Worm (Caenorhabditis elegans) whole organism, young adult: ENCODE data around the gene srg-38.

ENCODE experiments used
- F49E8.2 ChIP-seq: sonication (generic microtip); optimal IDR thresholded peaks from 3 replicates; lab custom pipeline; 2017; ENCODE audit warnings: missing genetic modification characterization, mild to moderate bottlenecking, missing compliant biosample characterization, antibody characterized with exemption, moderate library complexity; ENCODE audit not compliant: insufficient read depth
- ama-1 ChIP-seq, 3 experiments: fragments of 150-350 bp in 1 of 3; sonication (generic microtip) in 2 of 3; optimal IDR thresholded peaks; 2 replicates each; lab custom pipeline; 2014 to 2018; ENCODE audit warnings: missing biosample characterization in 2 of 3, missing genetic modification characterization in 2 of 3, missing genetic modification reagents in 2 of 3
- aptf-2 ChIP-seq: fragments of 200-800 bp; sonication (Bioruptor generic); conservative IDR thresholded peaks from 2 replicates; pipeline ENCODE4 v1.3.6; 2022; ENCODE audit warnings: missing genetic modification reagents, missing genetic modification characterization, missing compliant biosample characterization
- aptf-3 ChIP-seq: fragments of 200-800 bp; sonication (Bioruptor generic); IDR thresholded peaks from 2 replicates; pipeline ENCODE4 v1.3.6; 2022; ENCODE audit warnings: missing genetic modification characterization, missing compliant biosample characterization
- ets-4 ChIP-seq: fragments of 200-800 bp; sonication (Bioruptor generic); optimal IDR thresholded peaks from 2 replicates; lab custom pipeline; 2018; ENCODE audit warnings: mild to moderate bottlenecking, missing genetic modification characterization, missing compliant biosample characterization
- pha-4 ChIP-seq: fragments of 150-350 bp; sonication (generic microtip); optimal IDR thresholded peaks from 2 replicates; lab custom pipeline; 2014; ENCODE audit warnings: missing biosample characterization, missing genetic modification reagents, missing genetic modification characterization
- unc-62 ChIP-seq: fragments of 150-350 bp; optimal IDR thresholded peaks from 2 replicates; lab custom pipeline; 2014; ENCODE audit warnings: missing biosample characterization, missing genetic modification reagents, missing genetic modification characterization
- ztf-28 ChIP-seq: fragments of 200-800 bp; sonication (Bioruptor generic); IDR thresholded peaks from 2 replicates; pipeline ENCODE4 v1.3.6; 2022; ENCODE audit warnings: missing genetic modification reagents, missing genetic modification characterization, missing compliant biosample characterization

ce11 chrV:11134296-11134695, 21.2 kb downstream of the srg-38 start, which contains the start of gene glb-3:
- TF ChIP-seq ets-4 (no peak), unc-62 (GFP tag; lab: Kevin White, UChicago) (no peak), aptf-2 (GFP tag; lab: Robert Waterston, UW) (no peak), F49E8.2 (tag; lab: Kevin White, UChicago) (no peak), pha-4 (tag; lab: Kevin White, UChicago) (no peak), aptf-3 (GFP tag; lab: Robert Waterston, UW) (no peak), ztf-28 (GFP tag; lab: Robert Waterston, UW) (no peak), ama-1 (optimal IDR thresholded peaks at IDR 0.05; lab: Kevin White, UChicago) (no peak), ama-1 (GFP tag; optimal IDR thresholded peaks at IDR 0.05; lab: Kevin White, UChicago) (no peak)
